Worm (Caenorhabditis elegans) whole organism, L4 larva: ENCODE measurements around the gene C45E5.1.

Experiments used
- F44E2.7 ChIP-seq: fragments of 200-800 bp; sonication (Bioruptor generic); IDR thresholded peaks from 2 replicates; pipeline ENCODE4 v2.1.2; 2022; ENCODE audit warnings: missing genetic modification characterization, missing compliant biosample characterization
- T26A8.4 ChIP-seq: fragments of 200-800 bp; sonication (Bioruptor generic); IDR thresholded peaks from 2 replicates; pipeline ENCODE4 v1.3.6; 2022; ENCODE audit warnings: missing genetic modification characterization, missing compliant biosample characterization
- Y105C5A.15 ChIP-seq: fragments of 200-800 bp; sonication (Bioruptor generic); IDR thresholded peaks from 2 replicates; pipeline ENCODE4 v1.3.6; 2022; ENCODE audit warnings: missing genetic modification characterization, missing compliant biosample characterization
- aha-1 ChIP-seq: fragments of 150-350 bp; peaks from one replicate; lab custom pipeline; 2014; ENCODE audit warnings: missing biosample characterization, missing genetic modification characterization
- aly-2 ChIP-seq: sonication (generic microtip); optimal IDR thresholded peaks from 2 replicates; lab custom pipeline; 2018; ENCODE audit warnings: missing biosample characterization, missing genetic modification characterization
- ama-1 ChIP-seq: fragments of 150-350 bp; optimal IDR thresholded peaks from 2 replicates; lab custom pipeline; 2014; ENCODE audit warnings: inconsistent platforms, mixed read lengths
- attf-4 ChIP-seq: sonication (generic microtip); optimal IDR thresholded peaks from 3 replicates; lab custom pipeline; 2017; ENCODE audit warnings: missing biosample characterization, missing genetic modification characterization
- ceh-28 ChIP-seq: fragments of 150-350 bp; optimal IDR thresholded peaks from 2 replicates; lab custom pipeline; 2014; ENCODE audit warnings: missing biosample characterization, missing genetic modification reagents, missing genetic modification characterization
- daf-12 ChIP-seq: fragments of 150-350 bp; optimal IDR thresholded peaks from 2 replicates; lab custom pipeline; 2014; ENCODE audit warnings: missing biosample characterization, missing genetic modification reagents, missing genetic modification characterization
- daf-16 ChIP-seq, 3 experiments: sonication (generic microtip); optimal IDR thresholded peaks; 2 replicates each; lab custom pipeline; 2016 to 2017; ENCODE audit warnings: missing genetic modification characterization in 3 of 3, missing genetic modification reagents in 3 of 3, mild to moderate bottlenecking in 2 of 3, missing compliant biosample characterization in 2 of 3, missing biosample characterization in 1 of 3, moderate library complexity in 1 of 3
- daf-19 ChIP-seq: fragments of 200-800 bp; sonication (Bioruptor generic); conservative IDR thresholded peaks from 2 replicates; pipeline ENCODE4 v1.3.6; 2022; ENCODE audit warnings: missing genetic modification characterization, missing compliant biosample characterization
- dmd-6 ChIP-seq: fragments of 200-800 bp; sonication (Bioruptor generic); IDR thresholded peaks from 2 replicates; pipeline ENCODE4 v1.3.6; 2022; ENCODE audit warnings: missing genetic modification reagents, missing genetic modification characterization, missing compliant biosample characterization
- dpl-1 ChIP-seq: fragments of 150-350 bp; optimal IDR thresholded peaks from 2 replicates; lab custom pipeline; 2014; ENCODE audit warnings: missing biosample characterization, missing genetic modification reagents, missing genetic modification characterization
- duxl-1 ChIP-seq: sonication (generic microtip); optimal IDR thresholded peaks from 2 replicates; lab custom pipeline; 2016; ENCODE audit warnings: mild to moderate bottlenecking, missing genetic modification characterization, moderate library complexity, missing compliant biosample characterization; ENCODE audit not compliant: poor library complexity
- dve-1 ChIP-seq: sonication (generic microtip); optimal IDR thresholded peaks from 2 replicates; lab custom pipeline; 2017; ENCODE audit warnings: antibody characterized with exemption, mild to moderate bottlenecking, missing genetic modification characterization, missing compliant biosample characterization; ENCODE audit not compliant: insufficient read depth
- egl-27 ChIP-seq: sonication (generic microtip); optimal IDR thresholded peaks from 3 replicates; lab custom pipeline; 2017; ENCODE audit warnings: missing biosample characterization, missing genetic modification reagents, missing genetic modification characterization
- egl-43 ChIP-seq: fragments of 200-800 bp; sonication (Bioruptor generic); IDR thresholded peaks from 2 replicates; pipeline ENCODE4 v1.3.6; 2022; ENCODE audit warnings: missing genetic modification reagents, missing genetic modification characterization, missing compliant biosample characterization
- fkh-10 ChIP-seq: fragments of 150-350 bp; optimal IDR thresholded peaks from 2 replicates; lab custom pipeline; 2014; ENCODE audit warnings: missing biosample characterization, missing genetic modification reagents, missing genetic modification characterization
- fos-1 ChIP-seq: fragments of 150-350 bp; optimal IDR thresholded peaks from 2 replicates; lab custom pipeline; 2014; ENCODE audit warnings: missing biosample characterization, missing genetic modification characterization
- hif-1 ChIP-seq, 2 experiments: sonication (generic microtip); optimal IDR thresholded peaks; 2 replicates each; lab custom pipeline; 2016 to 2017; ENCODE audit warnings: missing compliant biosample characterization in 2 of 2, missing genetic modification characterization in 2 of 2, missing genetic modification reagents in 2 of 2, missing genotype in 2 of 2, mild to moderate bottlenecking in 1 of 2
- hlh-11 ChIP-seq: fragments of 200-800 bp; sonication (Bioruptor generic); optimal IDR thresholded peaks from 2 replicates; lab custom pipeline; 2018; ENCODE audit warnings: mild to moderate bottlenecking, missing genetic modification characterization, missing compliant biosample characterization
- hlh-30 ChIP-seq: sonication (generic microtip); optimal IDR thresholded peaks from 2 replicates; lab custom pipeline; 2017; ENCODE audit warnings: antibody characterized with exemption, mild to moderate bottlenecking, missing genetic modification characterization, missing compliant biosample characterization; ENCODE audit not compliant: insufficient read depth
- jun-1 ChIP-seq: fragments of 150-350 bp; optimal IDR thresholded peaks from 2 replicates; lab custom pipeline; 2014; ENCODE audit warnings: missing biosample characterization, missing genetic modification reagents, missing genetic modification characterization
- lin-1 ChIP-seq: fragments of 200-800 bp; sonication (Bioruptor generic); IDR thresholded peaks from 2 replicates; pipeline ENCODE4 v1.3.6; 2022; ENCODE audit warnings: missing genetic modification reagents, missing genetic modification characterization, missing compliant biosample characterization
- lin-13 ChIP-seq: fragments of 150-350 bp; optimal IDR thresholded peaks from 2 replicates; lab custom pipeline; 2014; ENCODE audit warnings: missing biosample characterization, missing genetic modification reagents, missing genetic modification characterization
- lin-15B ChIP-seq: fragments of 150-350 bp; sonication (generic microtip); optimal IDR thresholded peaks from 3 replicates; lab custom pipeline; 2014; ENCODE audit warnings: missing biosample characterization, missing genetic modification characterization
- lir-3 ChIP-seq: sonication (generic microtip); optimal IDR thresholded peaks from 2 replicates; lab custom pipeline; 2016; ENCODE audit warnings: mild to moderate bottlenecking, missing genetic modification characterization, missing compliant biosample characterization
- mdl-1 ChIP-seq, 2 experiments: fragments of 150-350 bp in 1 of 2; sonication (generic microtip) in 1 of 2; optimal IDR thresholded peaks; 2 replicates each; lab custom pipeline; 2014 to 2017; ENCODE audit warnings: missing biosample characterization in 2 of 2, missing genetic modification characterization in 2 of 2
- mdt-29 ChIP-seq: fragments of 200-800 bp; sonication (Bioruptor generic); IDR thresholded peaks from 2 replicates; pipeline ENCODE4 v1.3.6; 2022; ENCODE audit warnings: missing genetic modification reagents, missing genetic modification characterization, missing compliant biosample characterization
- mxl-2 ChIP-seq: fragments of 200-800 bp; sonication (Bioruptor generic); conservative IDR thresholded peaks from 2 replicates; pipeline ENCODE4 v1.3.6; 2022; ENCODE audit warnings: missing genetic modification reagents, missing genetic modification characterization, missing compliant biosample characterization
- mxl-3 ChIP-seq: fragments of 200-800 bp; sonication (Bioruptor generic); optimal IDR thresholded peaks from 2 replicates; lab custom pipeline; 2018; ENCODE audit warnings: mild to moderate bottlenecking, missing genetic modification characterization, missing compliant biosample characterization
- nhr-10 ChIP-seq: fragments of 150-350 bp; optimal IDR thresholded peaks from 2 replicates; lab custom pipeline; 2014; ENCODE audit warnings: missing biosample characterization, missing genetic modification characterization
- nhr-102 ChIP-seq: sonication (generic microtip); optimal IDR thresholded peaks from 2 replicates; lab custom pipeline; 2016; ENCODE audit warnings: mild to moderate bottlenecking, missing genetic modification characterization, moderate library complexity, missing compliant biosample characterization
- nhr-237 ChIP-seq: sonication (generic microtip); optimal IDR thresholded peaks from 2 replicates; lab custom pipeline; 2017; ENCODE audit warnings: missing biosample characterization, missing genetic modification characterization
- nhr-25 ChIP-seq: sonication (generic microtip); optimal IDR thresholded peaks from 2 replicates; lab custom pipeline; 2017; ENCODE audit warnings: missing genetic modification characterization, mild to moderate bottlenecking, missing compliant biosample characterization, antibody characterized with exemption, moderate library complexity, borderline replicate concordance; ENCODE audit not compliant: insufficient read depth
- nhr-28 ChIP-seq: fragments of 150-350 bp; optimal IDR thresholded peaks from 2 replicates; lab custom pipeline; 2014; ENCODE audit warnings: missing biosample characterization, missing genetic modification characterization
- nhr-42 ChIP-seq: fragments of 200-800 bp; sonication (Bioruptor generic); IDR thresholded peaks from 2 replicates; pipeline ENCODE4 v1.3.6; 2022; ENCODE audit warnings: missing genetic modification characterization, missing compliant biosample characterization
- nhr-48 ChIP-seq: sonication (generic microtip); optimal IDR thresholded peaks from 2 replicates; lab custom pipeline; 2016; ENCODE audit warnings: mild to moderate bottlenecking, missing genetic modification characterization, missing compliant biosample characterization
- nhr-77 ChIP-seq: fragments of 150-350 bp; optimal IDR thresholded peaks from 2 replicates; lab custom pipeline; 2014; ENCODE audit warnings: missing biosample characterization, missing genetic modification characterization
- pha-4 ChIP-seq, 2 experiments: fragments of 150-350 bp in 1 of 2; fragments of 200-800 bp in 1 of 2; sonication (Bioruptor generic) in 1 of 2; IDR thresholded peaks in 1 of 2; optimal IDR thresholded peaks in 1 of 2; 2 replicates each; pipeline versions ENCODE4 v1.3.6 to Lab custom; 2014 to 2022; ENCODE audit warnings: missing genetic modification characterization in 2 of 2, missing genetic modification reagents in 2 of 2, missing biosample characterization in 1 of 2, missing compliant biosample characterization in 1 of 2
- pqm-1 ChIP-seq: sonication (generic microtip); optimal IDR thresholded peaks from 2 replicates; lab custom pipeline; 2017; ENCODE audit warnings: missing biosample characterization, missing genetic modification characterization
- spr-1 ChIP-seq: sonication (generic microtip); optimal IDR thresholded peaks from 2 replicates; lab custom pipeline; 2016; ENCODE audit warnings: mild to moderate bottlenecking, missing genetic modification characterization, missing compliant biosample characterization
- spr-3 ChIP-seq: fragments of 200-800 bp; sonication (Bioruptor generic); optimal IDR thresholded peaks from 2 replicates; lab custom pipeline; 2018; ENCODE audit warnings: mild to moderate bottlenecking, missing genetic modification characterization, missing compliant biosample characterization
- unc-62 ChIP-seq, 3 experiments: fragments of 150-350 bp in 1 of 3; sonication (generic microtip); optimal IDR thresholded peaks in 2 of 3; peaks in 1 of 3; 1 replicate in 1 of 3; 2 replicates in 2 of 3; lab custom pipeline; 2014 to 2017; ENCODE audit warnings: missing biosample characterization in 3 of 3, missing genetic modification characterization in 3 of 3, missing genetic modification reagents in 3 of 3, missing genotype in 1 of 3
- vab-7 ChIP-seq: fragments of 200-800 bp; sonication (Bioruptor generic); IDR thresholded peaks from 2 replicates; pipeline ENCODE4 v1.3.6; 2022; ENCODE audit warnings: missing genetic modification reagents, missing genetic modification characterization, missing compliant biosample characterization
- zfp-2 ChIP-seq: sonication (generic microtip); optimal IDR thresholded peaks from 2 replicates; lab custom pipeline; 2016; ENCODE audit warnings: mild to moderate bottlenecking, missing genetic modification characterization, missing compliant biosample characterization
- zip-11 ChIP-seq: fragments of 200-800 bp; sonication (Bioruptor generic); IDR thresholded peaks from 2 replicates; pipeline ENCODE4 v1.3.6; 2022; ENCODE audit warnings: missing genetic modification characterization, missing compliant biosample characterization
- ztf-11 ChIP-seq: fragments of 150-350 bp; optimal IDR thresholded peaks from 2 replicates; lab custom pipeline; 2014; ENCODE audit warnings: missing biosample characterization, missing genetic modification characterization

C45E5.1 gene

ce11 chrIV:5762770-5763169, 18.6 kb downstream of the C45E5.1 start:
- TF ChIP-seq zip-11 (GFP tag; lab: Robert Waterston, UW) (no peak), dve-1 (tag; lab: Kevin White, UChicago) (peak; percentile 72), mxl-3 (no peak), mdl-1 (tag; optimal IDR thresholded peaks at IDR 0.05; lab: Kevin White, UChicago) (peak; percentile 9 to 49), lin-1 (0 out of 2 replicates have a peak, but pooled peaks have one; percentile 52), T26A8.4 (no peak), nhr-77 (tag; lab: Kevin White, UChicago) (peak; percentile 58), dmd-6 (peak; percentile 85), unc-62 (GFP tag; optimal IDR thresholded peaks at IDR 0.05 in 1 of 2; lab: Kevin White, UChicago) (peak in 1 of 2 experiments; percentile 34), unc-62 (tag; optimal IDR thresholded peaks at IDR 0.05; lab: Kevin White, UChicago) (no peak), vab-7 (GFP tag; lab: Robert Waterston, UW) (no peak), dpl-1 (peak; percentile 2), lin-15B (no peak), nhr-237 (no peak), ztf-11 (tag; lab: Kevin White, UChicago) (no peak), pqm-1 (peak; percentile 4), hlh-30 (peak; percentile 58), daf-19 (GFP tag; lab: Robert Waterston, UW) (no peak), fos-1 (tag; lab: Kevin White, UChicago) (no peak), aly-2 (tag; lab: Kevin White, UChicago) (no peak), spr-3 (GFP tag; lab: Kevin White, UChicago) (no peak), nhr-28 (peak; percentile 91), nhr-10 (tag; lab: Kevin White, UChicago) (peak; percentile 40), daf-16 (GFP tag; optimal IDR thresholded peaks at IDR 0.05; lab: Kevin White, UChicago) (no peak), daf-16 (tag; optimal IDR thresholded peaks at IDR 0.05; lab: Kevin White, UChicago) (peak; percentile 67), mxl-2 (GFP tag; lab: Robert Waterston, UW) (peak; percentile 71; the same call in 1 of the 2 replicates), egl-43 (GFP tag; lab: Robert Waterston, UW) (no peak), nhr-48 (peak; percentile 24), nhr-102 (tag; lab: Kevin White, UChicago) (peak; percentile 24), lir-3 (tag; lab: Kevin White, UChicago) (no peak), hlh-11 (tag; lab: Kevin White, UChicago) (peak; percentile 57)

- no peak for TF ChIP-seq fos-1 (tag; lab: Kevin White, UChicago)
- no peak for TF ChIP-seq nhr-25 (tag; lab: Kevin White, UChicago)
- no peak for TF ChIP-seq ama-1 (lab: Kevin White, UChicago)
- TF ChIP-seq egl-43 (GFP tag; lab: Robert Waterston, UW): no peak
- no peak for TF ChIP-seq ztf-11 (tag; lab: Kevin White, UChicago)
- TF ChIP-seq fkh-10 (GFP tag; lab: Kevin White, UChicago): no peak
- TF ChIP-seq hif-1 (tag; optimal IDR thresholded peaks at IDR 0.05; lab: Kevin White, UChicago): no peak
- peak; percentile 22 for TF ChIP-seq nhr-102 (tag; lab: Kevin White, UChicago)
- no peak for TF ChIP-seq nhr-237
- TF ChIP-seq duxl-1 (tag; lab: Kevin White, UChicago): no peak
- no peak for TF ChIP-seq spr-1 (tag; lab: Kevin White, UChicago)
- no peak for TF ChIP-seq pqm-1
- no peak for TF ChIP-seq attf-4
- TF ChIP-seq unc-62 (GFP tag; optimal IDR thresholded peaks at IDR 0.05 in 1 of 2; lab: Kevin White, UChicago): peak in 1 of 2 experiments; percentile 95
- TF ChIP-seq unc-62 (tag; optimal IDR thresholded peaks at IDR 0.05; lab: Kevin White, UChicago): no peak
- TF ChIP-seq Y105C5A.15: no peak
- no peak for TF ChIP-seq aha-1 (tag; lab: Kevin White, UChicago)
- TF ChIP-seq F44E2.7 (GFP tag; lab: Robert Waterston, UW): no peak
- no peak for TF ChIP-seq lin-13 (GFP tag; lab: Kevin White, UChicago)
- TF ChIP-seq mdt-29: no peak
- peak; percentile 21 for TF ChIP-seq dpl-1
- TF ChIP-seq nhr-42 (GFP tag; lab: Robert Waterston, UW): no peak
- TF ChIP-seq daf-12 (tag; lab: Kevin White, UChicago): no peak
- TF ChIP-seq zip-11 (GFP tag; lab: Robert Waterston, UW): no peak
- TF ChIP-seq pha-4 (GFP tag; IDR thresholded peaks at IDR 0.05; lab: Robert Waterston, UW): no peak
- TF ChIP-seq pha-4 (tag; optimal IDR thresholded peaks at IDR 0.05; lab: Kevin White, UChicago): no peak
- no peak for TF ChIP-seq zfp-2 (tag; lab: Kevin White, UChicago)
- no peak for TF ChIP-seq egl-27
- no peak for TF ChIP-seq daf-19 (GFP tag; lab: Robert Waterston, UW)
- no peak for TF ChIP-seq jun-1 (tag; lab: Kevin White, UChicago)
- no peak for TF ChIP-seq mxl-2 (GFP tag; lab: Robert Waterston, UW)
- TF ChIP-seq ceh-28 (tag; lab: Kevin White, UChicago): no peak
Observed at ce11 chrIV:5764392-5764791, 20.2 kb downstream of the C45E5.1 start.
